Worm (Caenorhabditis elegans) whole organism, mixed stage, embryonic: ENCODE measurements around the gene gpn-1.

Source experiments
- M03D4.4 ChIP-seq: sonication (generic microtip); optimal IDR thresholded peaks from 2 replicates; lab custom pipeline; 2017; ENCODE audit warnings: mild to moderate bottlenecking, missing genetic modification characterization, missing compliant biosample characterization
- bed-3 ChIP-seq: fragments of 200-800 bp; sonication (Bioruptor generic); optimal IDR thresholded peaks from 3 replicates; lab custom pipeline; 2018; ENCODE audit warnings: mild to moderate bottlenecking, missing genetic modification characterization, moderate library complexity, missing compliant biosample characterization
- blmp-1 ChIP-seq: fragments of 150-350 bp; optimal IDR thresholded peaks from 2 replicates; lab custom pipeline; 2014; ENCODE audit warnings: missing biosample characterization, missing genetic modification characterization
- ceh-39 ChIP-seq: fragments of 150-350 bp; optimal IDR thresholded peaks from 2 replicates; lab custom pipeline; 2014; ENCODE audit warnings: missing biosample characterization, missing genetic modification characterization
- ceh-43 ChIP-seq: fragments of 200-800 bp; sonication (Bioruptor generic); optimal IDR thresholded peaks from 2 replicates; lab custom pipeline; 2018; ENCODE audit warnings: mild to moderate bottlenecking, missing genetic modification characterization, moderate library complexity, missing compliant biosample characterization
- ceh-83 ChIP-seq: fragments of 200-800 bp; sonication (Bioruptor generic); optimal IDR thresholded peaks from 2 replicates; lab custom pipeline; 2018; ENCODE audit warnings: mild to moderate bottlenecking, missing genetic modification characterization, missing compliant biosample characterization
- ces-1 ChIP-seq: fragments of 150-350 bp; optimal IDR thresholded peaks from 2 replicates; lab custom pipeline; 2014; ENCODE audit warnings: missing biosample characterization, missing genetic modification reagents, missing genetic modification characterization
- cnd-1 ChIP-seq: fragments of 200-800 bp; sonication (Bioruptor generic); optimal IDR thresholded peaks from 2 replicates; lab custom pipeline; 2018; ENCODE audit warnings: mild to moderate bottlenecking, missing genetic modification characterization, missing compliant biosample characterization
- drap-1 ChIP-seq: fragments of 200-800 bp; sonication (Bioruptor generic); optimal IDR thresholded peaks from 3 replicates; lab custom pipeline; 2018; ENCODE audit warnings: mild to moderate bottlenecking, missing genetic modification characterization, missing compliant biosample characterization
- elt-3 ChIP-seq: fragments of 150-350 bp; optimal IDR thresholded peaks from 2 replicates; lab custom pipeline; 2014; ENCODE audit warnings: missing biosample characterization, missing genetic modification characterization
- flh-1 ChIP-seq: fragments of 200-800 bp; sonication (Bioruptor generic); optimal IDR thresholded peaks from 2 replicates; lab custom pipeline; 2018; ENCODE audit warnings: mild to moderate bottlenecking, missing genetic modification characterization, moderate library complexity, missing compliant biosample characterization
- lin-13 ChIP-seq: fragments of 150-350 bp; optimal IDR thresholded peaks from 2 replicates; lab custom pipeline; 2014; ENCODE audit warnings: missing biosample characterization, missing genetic modification characterization
- lin-32 ChIP-seq: fragments of 200-800 bp; sonication (Bioruptor generic); optimal IDR thresholded peaks from 2 replicates; lab custom pipeline; 2018; ENCODE audit warnings: mild to moderate bottlenecking, missing genetic modification characterization, missing compliant biosample characterization
- lsy-2 ChIP-seq: fragments of 150-350 bp; optimal IDR thresholded peaks from 2 replicates; lab custom pipeline; 2014; ENCODE audit warnings: missing biosample characterization, missing genetic modification characterization
- mab-5 ChIP-seq: fragments of 150-350 bp; optimal IDR thresholded peaks from 2 replicates; lab custom pipeline; 2014; ENCODE audit warnings: missing biosample characterization, missing genetic modification characterization
- mep-1 ChIP-seq: fragments of 150-350 bp; optimal IDR thresholded peaks from 2 replicates; lab custom pipeline; 2017; ENCODE audit warnings: missing biosample characterization, missing genetic modification reagents, missing genetic modification characterization, inconsistent platforms
- mls-2 ChIP-seq: sonication (generic microtip); optimal IDR thresholded peaks from 2 replicates; lab custom pipeline; 2016; ENCODE audit warnings: mild to moderate bottlenecking, missing genetic modification characterization, moderate library complexity, missing compliant biosample characterization
- nhr-12 ChIP-seq: fragments of 150-350 bp; optimal IDR thresholded peaks from 2 replicates; lab custom pipeline; 2014; ENCODE audit warnings: missing biosample characterization, missing genetic modification characterization
- nhr-2 ChIP-seq: fragments of 150-350 bp; optimal IDR thresholded peaks from 2 replicates; lab custom pipeline; 2014; ENCODE audit warnings: missing biosample characterization, missing genetic modification characterization
- nhr-237 ChIP-seq: fragments of 150-350 bp; optimal IDR thresholded peaks from 2 replicates; lab custom pipeline; 2014; ENCODE audit warnings: missing biosample characterization, missing genetic modification characterization
- nhr-28 ChIP-seq: fragments of 150-350 bp; optimal IDR thresholded peaks from 2 replicates; lab custom pipeline; 2014; ENCODE audit warnings: missing biosample characterization, missing genetic modification characterization
- nhr-76 ChIP-seq: sonication (generic microtip); optimal IDR thresholded peaks from 2 replicates; lab custom pipeline; 2017; ENCODE audit warnings: missing biosample characterization, missing genetic modification characterization
- pha-4 ChIP-seq: fragments of 150-350 bp; optimal IDR thresholded peaks from 2 replicates; lab custom pipeline; 2018; ENCODE audit warnings: missing biosample characterization, missing genetic modification reagents, missing genetic modification characterization
- snpc-4 ChIP-seq: fragments of 150-350 bp; optimal IDR thresholded peaks from 2 replicates; lab custom pipeline; 2014; ENCODE audit warnings: missing biosample characterization, missing genetic modification characterization
- sptf-1 ChIP-seq: sonication (generic microtip); optimal IDR thresholded peaks from 2 replicates; lab custom pipeline; 2017; ENCODE audit warnings: mild to moderate bottlenecking, missing genetic modification characterization, moderate library complexity, missing compliant biosample characterization
- tbx-8 ChIP-seq: fragments of 200-800 bp; sonication (Bioruptor generic); optimal IDR thresholded peaks from 2 replicates; lab custom pipeline; 2018; ENCODE audit warnings: mild to moderate bottlenecking, missing genetic modification characterization, moderate library complexity, missing compliant biosample characterization
- unc-120 ChIP-seq: sonication (generic microtip); optimal IDR thresholded peaks from 2 replicates; lab custom pipeline; 2017; ENCODE audit warnings: missing genetic modification characterization, missing compliant biosample characterization; ENCODE audit not compliant: poor library complexity, severe bottlenecking
- unc-39 ChIP-seq: fragments of 150-350 bp; optimal IDR thresholded peaks from 2 replicates; lab custom pipeline; 2014; ENCODE audit warnings: missing biosample characterization, missing genetic modification characterization
- zip-8 ChIP-seq: fragments of 150-350 bp; optimal IDR thresholded peaks from 2 replicates; lab custom pipeline; 2014; ENCODE audit warnings: missing biosample characterization, missing genetic modification characterization
- ztf-11 ChIP-seq: fragments of 150-350 bp; optimal IDR thresholded peaks from 2 replicates; lab custom pipeline; 2014; ENCODE audit warnings: missing biosample characterization, missing genetic modification characterization

gpn-1 gene

ce11 chrX:15681393-15681792 lies at the start of gene gpn-1:
Gene gpn-1 (plus strand): TSS chrX:15681693.
- TF ChIP-seq flh-1 (GFP tag; lab: Kevin White, UChicago), result no peak
- TF ChIP-seq snpc-4, result no peak
- TF ChIP-seq sptf-1 (tag; lab: Kevin White, UChicago), result no peak
- no peak for TF ChIP-seq cnd-1 (tag; lab: Kevin White, UChicago)
- TF ChIP-seq unc-120 (tag; lab: Kevin White, UChicago), result no peak
- TF ChIP-seq ceh-83 (GFP tag; lab: Kevin White, UChicago), result no peak
- no peak for TF ChIP-seq mls-2
- no peak for TF ChIP-seq elt-3
- TF ChIP-seq mab-5 (tag; lab: Kevin White, UChicago), result no peak
- TF ChIP-seq pha-4 (tag; lab: Kevin White, UChicago), result no peak
- TF ChIP-seq ztf-11 (tag; lab: Kevin White, UChicago), result no peak
- no peak for TF ChIP-seq ceh-43
- TF ChIP-seq tbx-8 (GFP tag; lab: Kevin White, UChicago), result no peak
- TF ChIP-seq, all 35 proteins: peak for 0

ce11 chrX:15633964-15634363 lies 47.5 kb upstream of the gpn-1 start:
- peak; percentile 76 for TF ChIP-seq ces-1 (GFP tag; lab: Kevin White, UChicago)
- TF ChIP-seq nhr-12 (tag; lab: Kevin White, UChicago), result no peak

DNA sequence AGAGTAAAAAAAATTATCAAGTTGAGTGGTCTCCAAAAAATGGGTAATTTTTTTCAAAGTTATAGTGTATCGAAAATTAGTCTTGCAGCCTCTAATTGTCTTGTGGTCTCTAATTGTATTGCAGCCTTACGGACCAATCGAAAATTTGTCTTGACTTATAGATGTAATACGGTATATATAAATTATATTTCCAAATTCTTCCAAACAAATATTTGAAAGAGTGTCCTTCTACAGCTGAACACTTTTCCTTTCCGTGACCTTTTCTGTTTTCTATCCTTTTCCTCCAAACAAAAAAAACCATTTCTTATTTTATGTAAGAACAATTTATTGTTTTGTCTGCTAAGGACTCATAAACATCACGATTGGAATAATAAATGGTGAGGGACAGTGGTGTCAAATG lies 40.9 kb upstream of the gpn-1 start, which contains the start of gene K09E9.7:
K09E9.7 (plus strand) TSS at position 301 of the 400 bp plus-strand sequence.
- TF ChIP-seq ceh-43, result no peak
- TF ChIP-seq nhr-12 (tag; lab: Kevin White, UChicago), result no peak
- TF ChIP-seq nhr-2 (tag; lab: Kevin White, UChicago), result no peak
- TF ChIP-seq sptf-1 (tag; lab: Kevin White, UChicago), result no peak
- TF ChIP-seq unc-120 (tag; lab: Kevin White, UChicago), result no peak
- TF ChIP-seq snpc-4, result no peak
- no peak for TF ChIP-seq lin-13 (tag; lab: Kevin White, UChicago)
- TF ChIP-seq mep-1, result no peak

- no peak for TF ChIP-seq mls-2
- no peak for TF ChIP-seq nhr-76
- TF ChIP-seq tbx-8 (GFP tag; lab: Kevin White, UChicago), result no peak
- no peak for TF ChIP-seq lin-32 (GFP tag; lab: Kevin White, UChicago)
- TF ChIP-seq elt-3, result no peak
Measured at ce11 chrX:15641380-15641779, 40.1 kb upstream of the gpn-1 start.

DNA sequence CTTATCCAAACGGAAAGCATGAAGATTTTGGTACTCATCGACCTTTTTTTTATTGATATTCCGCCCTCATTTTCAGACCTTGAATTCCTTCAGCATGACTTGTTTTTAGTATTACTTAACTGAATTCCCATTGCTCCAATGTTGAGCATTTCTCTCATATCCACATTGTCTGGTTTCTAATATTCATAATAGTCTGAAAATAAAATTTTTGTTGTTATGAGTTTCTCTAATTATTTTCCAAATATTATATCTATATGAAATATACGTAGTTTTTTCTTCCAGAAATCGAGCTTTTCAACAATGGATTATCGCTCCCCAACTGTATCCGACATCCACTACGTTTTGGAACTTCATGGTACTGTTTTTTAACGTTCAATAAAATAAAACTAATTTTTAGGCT lies 38.9 kb upstream of the gpn-1 start, which contains the start of gene H08J19.1:
H08J19.1 (plus strand) TSS at position 301 of the 400 bp plus-strand sequence.
- no peak for TF ChIP-seq M03D4.4
- no peak for TF ChIP-seq flh-1 (GFP tag; lab: Kevin White, UChicago)
- no peak for TF ChIP-seq ztf-11 (tag; lab: Kevin White, UChicago)
- TF ChIP-seq nhr-12 (tag; lab: Kevin White, UChicago), result no peak
- TF ChIP-seq mab-5 (tag; lab: Kevin White, UChicago), result no peak
- no peak for TF ChIP-seq nhr-237
- TF ChIP-seq, all 35 proteins: peak for 0

DNA sequence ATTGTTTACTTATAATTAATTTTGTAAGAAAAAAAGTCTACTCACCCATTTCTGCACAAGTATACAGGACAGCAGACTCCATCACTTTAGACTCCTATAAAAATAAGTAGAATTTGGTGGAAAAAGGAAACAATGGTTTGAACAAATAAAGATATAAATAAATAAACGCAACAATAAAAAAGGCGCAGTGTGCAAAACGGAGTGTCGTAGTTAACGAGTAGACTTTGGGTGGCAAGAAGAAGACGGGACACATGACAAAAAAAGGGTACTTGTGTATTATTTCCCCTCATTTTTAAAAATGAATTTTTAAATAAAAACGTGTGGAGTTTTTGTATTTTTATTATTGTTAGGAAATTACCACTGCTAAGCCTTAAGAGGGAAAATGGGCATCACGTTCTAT lies 34.2 kb upstream of the gpn-1 start, which contains the start of gene F59D12.5:
F59D12.5 (minus strand) TSS at position 94 of the 400 bp plus-strand sequence.
- TF ChIP-seq nhr-28 (tag; lab: Kevin White, UChicago), result no peak
- no peak for TF ChIP-seq zip-8 (tag; lab: Kevin White, UChicago)
- no peak for TF ChIP-seq nhr-12 (tag; lab: Kevin White, UChicago)
- no peak for TF ChIP-seq mep-1
- no peak for TF ChIP-seq nhr-2 (tag; lab: Kevin White, UChicago)
- TF ChIP-seq sptf-1 (tag; lab: Kevin White, UChicago), result no peak
- no peak for TF ChIP-seq unc-39 (tag; lab: Kevin White, UChicago)
- no peak for TF ChIP-seq blmp-1 (tag; lab: Kevin White, UChicago)
- TF ChIP-seq mls-2, result no peak
- TF ChIP-seq tbx-8 (GFP tag; lab: Kevin White, UChicago), result no peak
- TF ChIP-seq lin-32 (GFP tag; lab: Kevin White, UChicago), result no peak
- TF ChIP-seq elt-3, result no peak
- no peak for TF ChIP-seq drap-1 (GFP tag; lab: Kevin White, UChicago)

DNA sequence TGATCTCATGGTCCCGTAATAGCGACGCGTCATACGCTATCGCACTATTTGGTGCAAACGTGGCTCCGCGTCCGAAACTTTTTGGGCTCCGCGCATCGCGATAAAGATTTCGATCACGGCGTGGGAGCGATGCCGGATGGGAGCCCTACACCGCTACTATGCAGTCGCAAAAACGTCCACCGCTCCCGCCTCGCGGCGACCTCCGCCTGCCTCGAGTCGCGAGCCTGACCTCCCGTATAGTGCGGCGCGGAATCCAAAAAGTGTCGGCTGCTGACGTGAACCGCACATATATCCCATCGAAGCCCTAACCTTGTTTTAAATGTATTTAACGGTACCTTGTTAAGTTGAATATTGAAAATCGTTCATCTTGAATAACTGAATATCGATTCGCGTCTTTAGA lies 31.1 kb upstream of the gpn-1 start:
- TF ChIP-seq elt-3 (no peak), lsy-2 (tag; lab: Kevin White, UChicago) (no peak), ceh-83 (GFP tag; lab: Kevin White, UChicago) (no peak), sptf-1 (tag; lab: Kevin White, UChicago) (no peak), nhr-28 (tag; lab: Kevin White, UChicago) (no peak), zip-8 (tag; lab: Kevin White, UChicago) (no peak), bed-3 (GFP tag; lab: Kevin White, UChicago) (no peak), ceh-39 (tag; lab: Kevin White, UChicago) (no peak), nhr-12 (tag; lab: Kevin White, UChicago) (no peak), blmp-1 (tag; lab: Kevin White, UChicago) (no peak), tbx-8 (GFP tag; lab: Kevin White, UChicago) (no peak), nhr-76 (no peak), mep-1 (no peak), ztf-11 (tag; lab: Kevin White, UChicago) (no peak)
